Worm (Caenorhabditis elegans) whole organism, L4 larva: Measurements from ENCODE around the gene Y70C5A.3.

Experiments
- ZK546.5 ChIP-seq, 2 experiments: sonication (generic microtip); optimal IDR thresholded peaks; 2 replicates each; lab custom pipeline; 2017; ENCODE audit warnings: missing biosample characterization in 2 of 2, missing genetic modification characterization in 2 of 2
- ceh-62 ChIP-seq: sonication (generic microtip); optimal IDR thresholded peaks from 2 replicates; lab custom pipeline; 2017; ENCODE audit warnings: missing biosample characterization, missing genetic modification characterization
- lsy-2 ChIP-seq, 2 experiments: fragments of 150-350 bp in 1 of 2; sonication (generic microtip) in 1 of 2; optimal IDR thresholded peaks; 2 replicates each; lab custom pipeline; 2014 to 2017; ENCODE audit warnings: missing biosample characterization in 2 of 2, missing genetic modification characterization in 2 of 2
- nhr-237 ChIP-seq: sonication (generic microtip); optimal IDR thresholded peaks from 2 replicates; lab custom pipeline; 2017; ENCODE audit warnings: missing biosample characterization, missing genetic modification characterization
- nhr-28 ChIP-seq: fragments of 150-350 bp; optimal IDR thresholded peaks from 2 replicates; lab custom pipeline; 2014; ENCODE audit warnings: missing biosample characterization, missing genetic modification characterization
- vab-7 ChIP-seq: fragments of 200-800 bp; sonication (Bioruptor generic); IDR thresholded peaks from 2 replicates; pipeline ENCODE4 v1.3.6; 2022; ENCODE audit warnings: missing genetic modification reagents, missing genetic modification characterization, missing compliant biosample characterization

- TF ChIP-seq ZK546.5 (tag; optimal IDR thresholded peaks at IDR 0.05; lab: Kevin White, UChicago) (no peak), vab-7 (GFP tag; lab: Robert Waterston, UW) (no peak), lsy-2 (tag; optimal IDR thresholded peaks at IDR 0.05; lab: Kevin White, UChicago) (no peak), nhr-237 (tag; lab: Kevin White, UChicago) (no peak), nhr-28 (tag; lab: Kevin White, UChicago) (no peak), ceh-62 (tag; lab: Kevin White, UChicago) (no peak)
These were observed 50.0 kb downstream of the Y70C5A.3 start, which contains the start of gene nhr-233 for ce11 chrV:16570697-16571096.
